Fruit fly (Drosophila melanogaster) S2 (cell line): ENCODE results near the gene CG7601.

Source experiments
- CG8478 ChIP-seq: fragments of >200 bp; optimal IDR thresholded peaks from 2 replicates; lab custom pipeline; 2018
- CTCF ChIP-seq, 2 experiments: fragments of >200 bp; optimal IDR thresholded peaks; 2 replicates each; lab custom pipeline; 2018

DNA sequence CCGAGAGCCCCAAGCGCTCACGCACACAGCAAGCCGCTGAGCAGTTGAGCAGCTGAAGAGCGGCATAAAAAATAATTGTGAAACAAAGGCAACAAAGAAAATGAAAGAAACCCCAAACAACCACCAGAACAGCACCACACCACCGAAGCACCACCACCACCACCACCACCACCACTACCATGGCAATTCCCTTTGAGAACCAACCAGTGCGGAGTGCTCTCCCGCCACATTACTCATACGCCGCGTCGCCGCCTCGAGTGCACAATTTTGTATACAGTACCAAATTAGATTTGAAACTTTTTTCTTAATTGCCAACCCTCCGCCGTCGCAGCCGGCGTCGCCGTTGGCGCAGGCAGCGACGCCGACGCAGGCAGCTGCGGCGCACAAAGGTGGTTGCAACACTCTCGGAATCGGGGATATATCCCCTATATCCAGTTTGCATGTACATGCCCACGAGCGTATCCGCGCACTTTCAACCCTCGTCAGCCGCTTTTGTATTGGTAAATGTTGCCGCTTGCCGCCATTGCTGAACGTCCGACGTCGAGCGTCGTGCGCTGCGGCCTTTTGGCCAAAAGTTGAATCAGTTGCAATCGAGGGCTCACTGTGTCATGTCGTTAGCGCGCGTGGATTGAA, 44.4 kb downstream of the CG7601 start, which contains the start of gene dmrt99B:
- TF ChIP-seq CG8478 (lab: Kevin White, UChicago) (no peak), CTCF (optimal IDR thresholded peaks at IDR 0.05; lab: Kevin White, UChicago) (no peak)
